Worm (Caenorhabditis elegans): Measurements from ENCODE around the gene npp-26.

The npp-26 gene

DNA sequence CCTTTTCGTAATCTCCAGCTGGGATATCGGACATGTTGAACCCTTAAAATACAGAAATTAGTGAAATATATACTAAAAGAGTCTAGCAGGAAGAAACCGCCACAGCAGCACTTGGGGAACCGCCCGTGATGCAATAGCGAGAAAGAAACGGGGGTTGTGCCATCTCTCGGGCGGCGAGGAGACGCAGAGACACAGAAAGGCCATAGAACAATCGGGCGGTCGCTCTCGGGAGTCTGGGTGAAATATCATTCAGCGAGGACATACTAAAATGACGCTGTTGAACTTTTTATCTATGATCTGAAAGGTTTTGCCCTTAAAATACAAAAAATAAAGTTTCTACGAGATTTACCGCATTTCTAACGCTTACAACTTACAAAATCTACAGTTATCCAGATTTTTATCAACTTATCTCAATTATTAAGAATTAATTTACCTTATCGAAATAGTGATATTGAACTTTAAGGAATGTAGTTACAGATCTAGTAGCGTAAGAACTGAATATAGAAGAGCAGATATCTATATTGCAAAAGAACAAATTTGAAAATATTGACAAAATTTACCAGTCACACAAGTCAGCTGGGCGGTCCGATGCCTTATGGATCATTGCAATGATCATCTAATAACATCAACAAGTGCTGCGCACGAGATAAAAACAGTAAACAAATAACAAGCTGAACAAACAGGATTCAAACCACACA, 16.0 kb upstream of the npp-26 start, which contains the start of gene cyc-2.1 (continued):
- TF ChIP-seq madf-5 (GFP tag; IDR thresholded peaks at IDR 0.05): peak in 1 of 2 experiments; percentile 49; a peak in 1 of 4 replicates
- no peak for TF ChIP-seq R02D3.7 (tag; optimal IDR thresholded peaks at IDR 0.05)
- TF ChIP-seq ztf-11 (tag; optimal IDR thresholded peaks at IDR 0.05): no peak
- TF ChIP-seq D1046.2 (GFP tag; IDR thresholded peaks at IDR 0.05): no peak
- no peak for TF ChIP-seq cey-2 (tag; optimal IDR thresholded peaks at IDR 0.05; ENCODE audit: borderline replicate concordance, insufficient read depth)
- TF ChIP-seq ceh-32 (tag; optimal IDR thresholded peaks at IDR 0.05; ENCODE audit: poor library complexity): no peak
- no peak for TF ChIP-seq nhr-111 (GFP tag; optimal IDR thresholded peaks at IDR 0.05)
- TF ChIP-seq lin-39 (tag; optimal IDR thresholded peaks at IDR 0.05): no peak
- peak; percentile 79 for TF ChIP-seq lin-38 (GFP tag; IDR thresholded peaks at IDR 0.05)
- peak; percentile 78 for TF ChIP-seq ama-1 (optimal IDR thresholded peaks at IDR 0.05)
- no peak for TF ChIP-seq ceh-28 (tag; optimal IDR thresholded peaks at IDR 0.05)
- TF ChIP-seq Y105C5A.15 (GFP tag; IDR thresholded peaks at IDR 0.05): peak; percentile 64
- no peak for TF ChIP-seq nhr-76 (tag; optimal IDR thresholded peaks at IDR 0.05)
- no peak for TF ChIP-seq zfp-3 (GFP tag; conservative IDR thresholded peaks at IDR 0.05)
- TF ChIP-seq lin-29 (GFP tag; IDR thresholded peaks at IDR 0.05): no peak
- no peak for TF ChIP-seq zip-11 (GFP tag; IDR thresholded peaks at IDR 0.05)
- TF ChIP-seq daf-16 (GFP tag; optimal IDR thresholded peaks at IDR 0.05): no peak
- TF ChIP-seq daf-16 (tag; optimal IDR thresholded peaks at IDR 0.05): peak; percentile 44
- no peak for TF ChIP-seq nhr-41 (GFP tag; IDR thresholded peaks at IDR 0.05)
- TF ChIP-seq dve-1 (tag; optimal IDR thresholded peaks at IDR 0.05; ENCODE audit: insufficient read depth): peak; percentile 62
- TF ChIP-seq pqm-1 (tag; optimal IDR thresholded peaks at IDR 0.05): peak; percentile 5
- peak; percentile 28; the same call in 1 of the 2 replicates for TF ChIP-seq Y48G9A.11 (GFP tag; IDR thresholded peaks at IDR 0.05)
- TF ChIP-seq ctbp-1 (GFP tag; IDR thresholded peaks at IDR 0.05): 0 out of 2 replicates have a peak, but pooled peaks have one; percentile 44
- TF ChIP-seq hmg-1.1 (GFP tag; IDR thresholded peaks at IDR 0.05): peak; percentile 51; the same call in 1 of the 2 replicates
- peak; percentile 85 for TF ChIP-seq hlh-11 (tag; optimal IDR thresholded peaks at IDR 0.05)
- TF ChIP-seq spr-3 (GFP tag; optimal IDR thresholded peaks at IDR 0.05): no peak
- TF ChIP-seq mxl-3 (GFP tag; optimal IDR thresholded peaks at IDR 0.05): peak; percentile 45
- TF ChIP-seq nhr-28 (tag; optimal IDR thresholded peaks at IDR 0.05): peak; percentile 55
- no peak for TF ChIP-seq nhr-42 (GFP tag; IDR thresholded peaks at IDR 0.05)
- TF ChIP-seq lin-1 (GFP tag; IDR thresholded peaks at IDR 0.05): peak; percentile 63; the same call in 1 of the 2 replicates
- TF ChIP-seq mdt-29 (GFP tag; IDR thresholded peaks at IDR 0.05): no peak
- no peak for TF ChIP-seq ceh-20 (GFP tag; IDR thresholded peaks at IDR 0.05)
- no peak for TF ChIP-seq egl-27 (tag; optimal IDR thresholded peaks at IDR 0.05)
- peak in 1 of 2 experiments; percentile 8 for TF ChIP-seq unc-62 (GFP tag; optimal IDR thresholded peaks at IDR 0.05 in 1 of 2)
- TF ChIP-seq unc-62 (tag; optimal IDR thresholded peaks at IDR 0.05): no peak
- no peak for TF ChIP-seq mdl-1 (tag; optimal IDR thresholded peaks at IDR 0.05)
- TF ChIP-seq ceh-62 (tag; optimal IDR thresholded peaks at IDR 0.05): no peak
- no peak for TF ChIP-seq F10B5.3 (tag; optimal IDR thresholded peaks at IDR 0.05)
- TF ChIP-seq F49E8.2 (tag; optimal IDR thresholded peaks at IDR 0.05; ENCODE audit: borderline replicate concordance): peak; percentile 85

DNA sequence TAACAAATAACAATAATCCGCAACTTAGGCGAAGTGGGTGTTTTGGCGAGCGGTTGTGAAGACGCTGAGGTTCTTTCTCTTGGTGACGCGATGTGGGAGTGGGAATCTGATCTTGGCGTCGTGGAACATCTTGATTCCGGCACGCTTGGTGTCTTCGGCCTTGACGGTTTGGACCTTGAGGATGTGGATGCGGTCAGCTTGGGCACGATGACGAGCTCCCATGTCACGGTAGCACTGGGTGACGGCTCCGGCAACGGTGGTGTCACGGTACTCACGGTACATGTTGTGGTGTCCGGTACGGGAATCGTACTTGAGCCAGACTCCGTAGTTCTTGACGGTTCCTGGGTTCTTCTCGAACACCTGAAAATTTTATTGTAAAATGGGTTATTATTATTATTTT, 15.4 kb upstream of the npp-26 start:
- TF ChIP-seq dve-1 (tag; optimal IDR thresholded peaks at IDR 0.05; ENCODE audit: insufficient read depth) (no peak), F44E2.7 (GFP tag; IDR thresholded peaks at IDR 0.05) (0 out of 2 replicates have a peak, but pooled peaks have one; percentile 20), mes-2 (tag; optimal IDR thresholded peaks at IDR 0.05; ENCODE audit: poor library complexity, severe bottlenecking) (no peak), php-3 (GFP tag; IDR thresholded peaks at IDR 0.05) (no peak), nhr-237 (tag; optimal IDR thresholded peaks at IDR 0.05) (no peak), D1046.2 (GFP tag; IDR thresholded peaks at IDR 0.05) (no peak), egl-43 (GFP tag; IDR thresholded peaks at IDR 0.05) (no peak), T26A8.4 (GFP tag; IDR thresholded peaks at IDR 0.05) (no peak), Y105C5A.15 (GFP tag; IDR thresholded peaks at IDR 0.05) (no peak), cey-2 (tag; optimal IDR thresholded peaks at IDR 0.05; ENCODE audit: borderline replicate concordance, insufficient read depth) (no peak), lin-13 (GFP tag; optimal IDR thresholded peaks at IDR 0.05) (no peak), unc-39 (tag; optimal IDR thresholded peaks at IDR 0.05) (no peak), hlh-30 (tag; optimal IDR thresholded peaks at IDR 0.05; ENCODE audit: insufficient read depth) (no peak), lin-38 (GFP tag; IDR thresholded peaks at IDR 0.05) (no peak), F49E8.2 (tag; optimal IDR thresholded peaks at IDR 0.05; ENCODE audit: borderline replicate concordance) (no peak), set-16 (GFP tag; IDR thresholded peaks at IDR 0.05) (peak; percentile 69), lim-7 (GFP tag; IDR thresholded peaks at IDR 0.05) (peak; percentile 48; the same call in 1 of the 2 replicates), aly-2 (tag; optimal IDR thresholded peaks at IDR 0.05) (no peak)
